Worm (Caenorhabditis elegans): ENCODE results near the gene cdgs-1.

Gene cdgs-1

DNA sequence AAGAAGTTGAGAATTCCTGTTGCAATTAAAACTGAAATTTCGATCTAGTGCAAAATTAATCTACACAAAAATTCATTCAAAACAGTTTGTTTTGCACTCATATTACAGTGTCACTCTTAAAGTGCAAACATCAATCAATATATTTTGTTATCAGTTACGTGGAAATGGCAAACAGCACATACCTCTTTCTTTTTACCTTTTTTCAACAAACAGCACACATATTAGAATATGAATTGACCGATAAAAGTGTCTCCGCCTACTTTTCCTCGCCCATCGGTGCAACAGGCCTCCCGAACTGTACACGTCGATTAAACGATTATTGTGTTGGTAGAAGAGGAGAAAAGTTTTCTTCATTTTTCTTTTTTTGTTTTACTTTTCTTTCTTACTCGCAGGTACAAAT is 25.7 kb upstream of the cdgs-1 start:
- TF ChIP-seq sea-1 (GFP tag; conservative IDR thresholded peaks at IDR 0.05) (no peak), ceh-13 (GFP tag; optimal IDR thresholded peaks at IDR 0.05) (no peak), B0310.2 (tag; optimal IDR thresholded peaks at IDR 0.05) (no peak), hmbx-1 (tag; optimal IDR thresholded peaks at IDR 0.05) (no peak), tbx-11 (GFP tag; IDR thresholded peaks at IDR 0.05) (no peak), hnd-1 (tag; optimal IDR thresholded peaks at IDR 0.05) (no peak), tra-4 (tag; optimal IDR thresholded peaks at IDR 0.05) (no peak), aly-1 (tag; optimal IDR thresholded peaks at IDR 0.05) (no peak)

ce11 chrIV:7839923-7840322 is 24.4 kb upstream of the cdgs-1 start:
- TF ChIP-seq ama-1 (optimal IDR thresholded peaks at IDR 0.05) = no peak
- TF ChIP-seq tra-4 (tag; optimal IDR thresholded peaks at IDR 0.05) = no peak
- TF ChIP-seq aly-1 (tag; optimal IDR thresholded peaks at IDR 0.05) = no peak

ce11 chrIV:7838426-7838825 is 22.9 kb upstream of the cdgs-1 start, which contains the start of gene C06A6.7:
TSS of gene C06A6.7 (minus strand) at chrIV:7838526.
- no peak for TF ChIP-seq flt-1 (GFP tag; IDR thresholded peaks at IDR 0.05)
- TF ChIP-seq F13C5.2 (tag; optimal IDR thresholded peaks at IDR 0.05) = no peak
- TF ChIP-seq ceh-36 (tag; optimal IDR thresholded peaks at IDR 0.05) = no peak
- no peak for TF ChIP-seq ets-7 (tag; optimal IDR thresholded peaks at IDR 0.05)
- no peak for TF ChIP-seq tbx-37 (GFP tag; conservative IDR thresholded peaks at IDR 0.05)
- TF ChIP-seq hmg-4 (GFP tag; optimal IDR thresholded peaks at IDR 0.05) = no peak
- no peak for TF ChIP-seq hnd-1 (tag; optimal IDR thresholded peaks at IDR 0.05)
- TF ChIP-seq aly-1 (tag; optimal IDR thresholded peaks at IDR 0.05) = no peak
- TF ChIP-seq ama-1 (optimal IDR thresholded peaks at IDR 0.05) = no peak
- TF ChIP-seq tbx-11 (GFP tag; IDR thresholded peaks at IDR 0.05) = no peak
- TF ChIP-seq pes-1 (GFP tag; IDR thresholded peaks at IDR 0.05) = no peak
- no peak for TF ChIP-seq tra-4 (tag; optimal IDR thresholded peaks at IDR 0.05)

ce11 chrIV:7836491-7836890 is 21.0 kb upstream of the cdgs-1 start:
- TF ChIP-seq tbx-37 (GFP tag; conservative IDR thresholded peaks at IDR 0.05) = no peak
- no peak for TF ChIP-seq ets-7 (tag; optimal IDR thresholded peaks at IDR 0.05)
- no peak for TF ChIP-seq aly-1 (tag; optimal IDR thresholded peaks at IDR 0.05)
- no peak for TF ChIP-seq scrt-1 (GFP tag; IDR thresholded peaks at IDR 0.05)
- no peak for TF ChIP-seq ama-1 (optimal IDR thresholded peaks at IDR 0.05)
- TF ChIP-seq B0310.2 (tag; optimal IDR thresholded peaks at IDR 0.05) = no peak
- no peak for TF ChIP-seq tbx-11 (GFP tag; IDR thresholded peaks at IDR 0.05)
- TF ChIP-seq pes-1 (GFP tag; IDR thresholded peaks at IDR 0.05) = no peak
- TF ChIP-seq hnd-1 (tag; optimal IDR thresholded peaks at IDR 0.05) = no peak
- no peak for TF ChIP-seq ceh-36 (tag; optimal IDR thresholded peaks at IDR 0.05)
- no peak for TF ChIP-seq flt-1 (GFP tag; IDR thresholded peaks at IDR 0.05)
- TF ChIP-seq ceh-13 (GFP tag; optimal IDR thresholded peaks at IDR 0.05) = no peak
- no peak for TF ChIP-seq F13C5.2 (tag; optimal IDR thresholded peaks at IDR 0.05)
- TF ChIP-seq hmbx-1 (tag; optimal IDR thresholded peaks at IDR 0.05) = no peak
- TF ChIP-seq hmg-4 (GFP tag; optimal IDR thresholded peaks at IDR 0.05) = no peak

DNA sequence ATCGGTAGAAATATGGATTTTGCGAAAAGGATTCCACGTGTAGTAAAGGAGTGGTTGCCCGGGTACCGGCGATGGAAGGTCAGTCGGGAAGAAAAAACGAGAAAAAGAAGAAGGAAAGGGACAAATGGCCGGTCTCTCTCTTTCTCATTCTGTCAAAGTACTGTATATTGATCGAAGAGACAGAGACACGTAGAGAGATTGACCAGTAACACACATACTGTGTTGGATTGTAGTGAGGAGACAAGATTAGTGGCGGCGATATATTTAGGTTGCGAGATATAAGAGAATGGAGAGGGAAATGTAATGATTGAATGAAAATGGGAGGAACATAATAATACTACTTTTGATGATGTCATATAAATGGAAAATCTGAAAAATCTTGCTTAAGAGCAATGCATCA is 20.5 kb upstream of the cdgs-1 start:
- TF ChIP-seq sea-1 (GFP tag; conservative IDR thresholded peaks at IDR 0.05) (no peak), ets-7 (tag; optimal IDR thresholded peaks at IDR 0.05) (no peak), tbx-11 (GFP tag; IDR thresholded peaks at IDR 0.05) (no peak), hmg-4 (GFP tag; optimal IDR thresholded peaks at IDR 0.05) (peak; percentile 51), tbx-37 (GFP tag; conservative IDR thresholded peaks at IDR 0.05) (no peak)

DNA sequence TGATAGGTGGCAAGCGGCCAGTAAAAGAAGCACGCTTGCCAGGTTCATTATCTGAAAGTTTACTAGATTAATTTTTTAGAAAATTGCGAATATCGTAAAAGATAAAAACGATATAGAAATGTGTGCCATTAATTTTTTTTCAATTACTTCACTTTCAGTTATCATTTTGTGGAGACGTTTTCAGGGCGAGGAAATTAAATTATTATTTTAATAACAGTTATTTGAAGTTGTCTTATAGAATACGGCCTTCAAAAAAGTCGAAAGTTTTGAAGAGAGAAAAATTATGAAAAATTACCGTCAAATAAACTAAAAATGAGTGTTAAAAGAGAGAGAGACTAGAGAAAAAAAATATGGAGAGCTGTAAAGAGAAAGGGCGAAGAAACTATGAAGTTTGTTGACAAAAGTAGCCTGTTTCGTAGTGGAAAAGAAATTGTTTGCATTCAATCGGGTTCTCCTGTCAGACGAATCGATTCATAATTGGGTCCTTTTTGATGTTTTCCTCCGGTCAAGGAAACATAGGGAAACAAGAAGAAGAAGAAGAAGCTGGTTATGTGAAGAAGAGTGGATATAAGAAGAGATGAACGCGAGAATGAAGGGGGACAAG is 19.2 kb upstream of the cdgs-1 start, which contains the start of gene erp-44.2:
Gene erp-44.2, minus strand, starts transcription at position 51 of the 604 bp plus-strand sequence.
- TF ChIP-seq ama-1 (optimal IDR thresholded peaks at IDR 0.05) (no peak), F13C5.2 (tag; optimal IDR thresholded peaks at IDR 0.05) (no peak), ceh-36 (tag; optimal IDR thresholded peaks at IDR 0.05) (no peak)

DNA sequence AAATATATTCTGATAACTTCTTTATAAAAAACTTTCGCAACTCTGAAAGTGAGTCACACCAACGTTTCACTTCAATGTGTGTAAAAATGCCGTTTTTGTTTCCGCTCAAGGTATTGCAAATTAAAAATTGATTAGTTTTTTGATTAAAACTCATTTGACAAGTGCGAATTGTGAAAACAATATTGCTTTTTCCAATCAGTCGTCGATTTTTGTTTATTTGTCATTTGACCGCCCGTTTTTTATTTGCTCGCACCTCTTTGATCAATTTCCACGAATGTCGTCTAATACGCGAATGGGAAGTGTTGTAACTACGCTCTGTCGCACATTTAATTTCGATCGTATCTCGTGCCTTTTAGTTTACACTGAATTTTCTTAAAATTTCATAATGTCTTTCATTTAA is 14.6 kb upstream of the cdgs-1 start, which contains the start of gene mvb-12:
Gene mvb-12, plus strand, starts transcription at position 375 of the 400 bp plus-strand sequence.
- TF ChIP-seq hmbx-1 (tag; optimal IDR thresholded peaks at IDR 0.05) = no peak
- no peak for TF ChIP-seq hnd-1 (tag; optimal IDR thresholded peaks at IDR 0.05)
- no peak for TF ChIP-seq B0310.2 (tag; optimal IDR thresholded peaks at IDR 0.05)
- TF ChIP-seq ets-7 (tag; optimal IDR thresholded peaks at IDR 0.05) = no peak
- TF ChIP-seq scrt-1 (GFP tag; IDR thresholded peaks at IDR 0.05) = no peak
- TF ChIP-seq aly-1 (tag; optimal IDR thresholded peaks at IDR 0.05) = no peak
- no peak for TF ChIP-seq F13C5.2 (tag; optimal IDR thresholded peaks at IDR 0.05)
- no peak for TF ChIP-seq sea-1 (GFP tag; conservative IDR thresholded peaks at IDR 0.05)
- no peak for TF ChIP-seq ama-1 (optimal IDR thresholded peaks at IDR 0.05)
- TF ChIP-seq ceh-13 (GFP tag; optimal IDR thresholded peaks at IDR 0.05) = no peak

DNA sequence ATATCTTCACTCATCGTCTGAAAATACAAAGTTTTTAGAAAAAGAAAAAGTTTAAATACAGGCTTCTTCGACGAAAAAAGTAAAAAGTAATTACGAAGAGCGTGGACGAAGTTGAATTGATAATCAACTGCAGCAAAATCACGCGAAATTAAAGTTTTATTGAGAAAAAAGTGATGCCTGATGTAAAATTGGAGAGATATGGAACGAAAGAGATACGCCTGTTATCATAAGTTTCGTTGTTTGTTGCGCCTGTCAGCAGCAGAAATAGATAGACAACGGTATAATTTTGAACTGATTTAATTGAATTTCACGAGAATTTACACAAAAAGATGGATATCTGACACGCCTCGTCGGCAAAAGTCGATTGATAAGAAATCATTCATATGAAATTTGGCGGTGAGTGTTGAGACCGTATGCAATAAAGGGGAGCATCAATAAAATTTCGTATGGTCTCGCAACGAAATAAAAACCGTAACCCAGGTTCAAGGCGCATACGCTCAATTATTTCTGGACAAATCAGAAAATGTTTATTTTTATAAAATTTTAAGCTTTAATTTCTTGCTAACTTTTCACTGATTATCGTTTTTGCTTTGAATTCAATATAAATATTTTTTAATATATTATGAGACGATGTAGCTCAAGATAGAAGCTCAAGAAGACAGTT is 13.9 kb upstream of the cdgs-1 start, which contains the start of gene C06A6.4:
Gene C06A6.4, minus strand, starts transcription at position 24 of the 664 bp plus-strand sequence.
- TF ChIP-seq ceh-13 (GFP tag; optimal IDR thresholded peaks at IDR 0.05) (no peak), tbx-11 (GFP tag; IDR thresholded peaks at IDR 0.05) (no peak), ceh-36 (tag; optimal IDR thresholded peaks at IDR 0.05) (no peak), scrt-1 (GFP tag; IDR thresholded peaks at IDR 0.05) (no peak), hnd-1 (tag; optimal IDR thresholded peaks at IDR 0.05) (no peak), ama-1 (optimal IDR thresholded peaks at IDR 0.05) (no peak), tra-4 (tag; optimal IDR thresholded peaks at IDR 0.05) (no peak), F13C5.2 (tag; optimal IDR thresholded peaks at IDR 0.05) (no peak), hmbx-1 (tag; optimal IDR thresholded peaks at IDR 0.05) (no peak), flt-1 (GFP tag; IDR thresholded peaks at IDR 0.05) (no peak), sea-1 (GFP tag; conservative IDR thresholded peaks at IDR 0.05) (no peak)

Data from whole organism, early embryonic.